Worm (Caenorhabditis elegans): ENCODE data around the gene F10E9.10.

F10E9.10 gene

DNA sequence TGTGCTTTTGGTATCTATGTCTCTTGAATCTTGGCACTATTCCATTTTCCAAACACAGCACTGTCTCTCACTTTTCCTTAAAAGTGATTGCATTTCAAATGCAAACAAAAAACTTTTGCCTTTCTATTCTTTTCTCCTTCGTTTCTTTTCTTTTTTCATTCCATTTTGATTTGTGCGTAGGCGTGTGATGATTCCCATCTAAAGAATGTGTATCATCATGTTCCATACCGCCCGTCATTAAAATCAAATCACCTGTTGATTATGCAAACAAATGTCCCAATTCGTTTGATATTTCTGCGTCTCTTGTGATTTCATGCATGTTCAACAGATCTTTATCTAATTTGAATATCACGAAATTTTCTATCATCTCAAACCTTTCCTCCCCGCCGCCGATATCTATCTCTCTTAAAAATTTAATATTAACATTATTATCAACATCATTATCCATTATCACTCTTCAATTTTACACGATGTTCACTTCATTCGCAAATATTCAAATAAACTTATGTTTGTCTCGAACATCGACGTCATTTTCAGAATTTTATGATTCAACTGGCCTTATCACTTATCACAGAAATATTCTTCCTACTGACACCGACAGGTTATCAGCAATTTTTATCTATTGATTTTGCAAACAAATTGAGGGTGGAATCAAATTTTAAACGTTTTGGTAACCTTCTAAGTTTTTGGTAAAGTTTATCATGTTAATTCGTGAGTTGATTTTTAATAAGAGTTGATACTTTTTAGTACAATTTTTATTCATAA is 28.6 kb downstream of the F10E9.10 start (continued):
- TF ChIP-seq lin-1 (GFP tag; IDR thresholded peaks at IDR 0.05): no peak
- TF ChIP-seq R02D3.7 (tag; optimal IDR thresholded peaks at IDR 0.05): no peak
- no peak for TF ChIP-seq cey-2 (tag; optimal IDR thresholded peaks at IDR 0.05; ENCODE audit: borderline replicate concordance, insufficient read depth)
- no peak for TF ChIP-seq tra-1 (GFP tag; IDR thresholded peaks at IDR 0.05)
- TF ChIP-seq zfp-2 (tag; optimal IDR thresholded peaks at IDR 0.05): no peak
- no peak for TF ChIP-seq nhr-25 (tag; optimal IDR thresholded peaks at IDR 0.05; ENCODE audit: borderline replicate concordance, insufficient read depth)

DNA sequence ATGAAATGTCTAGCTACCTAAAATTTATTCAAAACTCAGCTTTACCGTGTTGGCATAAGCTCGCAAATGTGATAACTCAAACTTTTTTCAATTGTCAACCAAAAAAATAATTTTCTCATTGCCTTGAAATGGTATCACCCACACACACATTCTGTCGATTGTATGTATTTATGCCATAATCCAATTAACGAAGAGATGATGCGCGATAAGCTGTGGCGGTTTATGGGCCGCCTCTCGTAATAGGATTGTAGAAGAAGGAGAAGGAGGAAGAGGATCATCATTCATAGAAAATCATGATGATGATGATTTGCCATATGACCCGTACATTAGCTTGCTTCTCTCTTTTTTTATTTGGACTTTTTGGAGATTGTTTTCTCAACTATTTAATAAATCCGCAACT is 30.9 kb downstream of the F10E9.10 start:
- no peak for TF ChIP-seq spr-1 (tag; optimal IDR thresholded peaks at IDR 0.05)
- TF ChIP-seq lim-7 (GFP tag; IDR thresholded peaks at IDR 0.05): no peak
- TF ChIP-seq hif-1 (tag; optimal IDR thresholded peaks at IDR 0.05): no peak
- no peak for TF ChIP-seq Y48G9A.11 (GFP tag; IDR thresholded peaks at IDR 0.05)
- no peak for TF ChIP-seq ceh-62 (tag; optimal IDR thresholded peaks at IDR 0.05)
- no peak for TF ChIP-seq nhr-10 (tag; optimal IDR thresholded peaks at IDR 0.05)
- TF ChIP-seq lin-38 (GFP tag; IDR thresholded peaks at IDR 0.05): no peak
- TF ChIP-seq duxl-1 (tag; optimal IDR thresholded peaks at IDR 0.05; ENCODE audit: poor library complexity): no peak
- no peak for TF ChIP-seq gei-8 (GFP tag; optimal IDR thresholded peaks at IDR 0.05)
- no peak for TF ChIP-seq F49E8.2 (tag; optimal IDR thresholded peaks at IDR 0.05; ENCODE audit: borderline replicate concordance)

- TF ChIP-seq nhr-11 (tag; optimal IDR thresholded peaks at IDR 0.05) (peak; percentile 3), unc-130 (GFP tag; optimal IDR thresholded peaks at IDR 0.05) (no peak), ceh-32 (tag; optimal IDR thresholded peaks at IDR 0.05; ENCODE audit: poor library complexity) (no peak), mep-1 (tag; optimal IDR thresholded peaks at IDR 0.05) (peak; percentile 9), hlh-11 (tag; optimal IDR thresholded peaks at IDR 0.05) (peak; percentile 57), hlh-30 (tag; optimal IDR thresholded peaks at IDR 0.05; ENCODE audit: insufficient read depth) (peak; percentile 3), F37D6.2 (tag; optimal IDR thresholded peaks at IDR 0.05) (peak; percentile 10), unc-62 (GFP tag; optimal IDR thresholded peaks at IDR 0.05 in 1 of 2) (peak in 1 of 2 experiments; percentile 86), unc-62 (tag; optimal IDR thresholded peaks at IDR 0.05) (no peak), hmg-1.1 (GFP tag; IDR thresholded peaks at IDR 0.05) (peak; percentile 26; the same call in 1 of the 2 replicates), ceh-20 (GFP tag; IDR thresholded peaks at IDR 0.05) (peak; percentile 55; the same call in 1 of the 2 replicates), madf-9 (GFP tag; conservative IDR thresholded peaks at IDR 0.05) (no peak), snpc-4 (tag; optimal IDR thresholded peaks at IDR 0.05) (no peak), php-3 (GFP tag; IDR thresholded peaks at IDR 0.05) (no peak), egl-27 (tag; optimal IDR thresholded peaks at IDR 0.05) (no peak), snpc-1.2 (GFP tag; IDR thresholded peaks at IDR 0.05) (no peak), mes-2 (tag; optimal IDR thresholded peaks at IDR 0.05; ENCODE audit: poor library complexity, severe bottlenecking) (peak; percentile 37), ceh-44 (GFP tag; IDR thresholded peaks at IDR 0.05) (no peak), aha-1 (tag) (peak; percentile 94)
Measured at ce11 chrIII:8287519-8287918, 32.6 kb downstream of the F10E9.10 start.

DNA sequence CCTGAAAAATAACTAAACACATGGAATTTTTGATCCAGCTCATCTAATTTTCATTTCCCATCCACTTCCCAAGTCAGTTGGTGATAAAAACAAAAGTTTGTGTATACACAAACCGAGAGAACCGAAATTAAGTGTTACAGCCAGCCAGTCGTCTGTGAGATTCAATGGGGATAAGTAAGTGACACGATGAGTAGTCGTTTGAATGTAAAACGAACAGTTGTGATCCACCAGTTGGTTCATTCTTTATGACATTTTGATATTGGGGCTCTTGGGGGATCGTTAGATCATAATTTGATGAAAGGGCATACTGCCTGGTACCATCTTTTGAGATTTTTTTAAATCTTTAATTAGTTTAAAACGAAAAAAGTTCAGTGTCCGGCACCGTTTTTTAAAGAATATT is 33.3 kb downstream of the F10E9.10 start:
- no peak for TF ChIP-seq attf-4 (tag; optimal IDR thresholded peaks at IDR 0.05)
- TF ChIP-seq snpc-4 (tag; optimal IDR thresholded peaks at IDR 0.05): no peak
- TF ChIP-seq F37D6.2 (tag; optimal IDR thresholded peaks at IDR 0.05): no peak
- no peak for TF ChIP-seq mdl-1 (tag; optimal IDR thresholded peaks at IDR 0.05)
- TF ChIP-seq ztf-7 (tag; optimal IDR thresholded peaks at IDR 0.05): no peak
- no peak for TF ChIP-seq daf-16 (GFP tag; optimal IDR thresholded peaks at IDR 0.05)
- no peak for TF ChIP-seq daf-16 (tag; optimal IDR thresholded peaks at IDR 0.05)
- TF ChIP-seq T20F7.1 (GFP tag; optimal IDR thresholded peaks at IDR 0.05): no peak
- no peak for TF ChIP-seq mep-1 (tag; optimal IDR thresholded peaks at IDR 0.05)
- TF ChIP-seq Y75B8A.6 (GFP tag; IDR thresholded peaks at IDR 0.05): no peak
- no peak for TF ChIP-seq nhr-11 (tag; optimal IDR thresholded peaks at IDR 0.05)
- no peak for TF ChIP-seq mxl-2 (GFP tag; conservative IDR thresholded peaks at IDR 0.05)

Measured in whole organism, L4 larva.